Fruit fly (Drosophila melanogaster): ENCODE data around the gene CG10492.
A peak's percentile ranks its signal among the peaks of the same experiment; 100 is the strongest.

Gene CG10492

dm6 chr2L:19017060-19017459 is 36.8 kb upstream of the CG10492 start:
- TF ChIP-seq dmrt93B (GFP tag; optimal IDR thresholded peaks at IDR 0.05) (no peak), Hnf4 (GFP tag; optimal IDR thresholded peaks at IDR 0.05) (no peak), Abd-B (GFP tag; optimal IDR thresholded peaks at IDR 0.05) (no peak), Sp1 (GFP tag; optimal IDR thresholded peaks at IDR 0.05) (no peak), Rel (GFP tag; optimal IDR thresholded peaks at IDR 0.05) (no peak), Rel (tag; optimal IDR thresholded peaks at IDR 0.05) (no peak), fru (GFP tag; optimal IDR thresholded peaks at IDR 0.05) (no peak), br (GFP tag; optimal IDR thresholded peaks at IDR 0.05) (no peak), Mio (GFP tag; optimal IDR thresholded peaks at IDR 0.05) (no peak), usp (GFP tag; optimal IDR thresholded peaks at IDR 0.05) (no peak), brk (GFP tag; optimal IDR thresholded peaks at IDR 0.05) (no peak), lola (GFP tag; optimal IDR thresholded peaks at IDR 0.05) (no peak), sv (GFP tag; optimal IDR thresholded peaks at IDR 0.05) (no peak)

dm6 chr2L:19018266-19018665 is 35.6 kb upstream of the CG10492 start:
- TF ChIP-seq Mio (GFP tag; optimal IDR thresholded peaks at IDR 0.05) = no peak
- TF ChIP-seq Myc (optimal IDR thresholded peaks at IDR 0.05) = no peak
- TF ChIP-seq rgr (GFP tag; optimal IDR thresholded peaks at IDR 0.05) = no peak
- TF ChIP-seq Dif (GFP tag; optimal IDR thresholded peaks at IDR 0.05; ENCODE audit: partially characterized antibody) = no peak
- TF ChIP-seq CG9705 (GFP tag; optimal IDR thresholded peaks at IDR 0.05) = no peak
- no peak for TF ChIP-seq Dfd (GFP tag; optimal IDR thresholded peaks at IDR 0.05)
- TF ChIP-seq jim (GFP tag; optimal IDR thresholded peaks at IDR 0.05) = no peak
- no peak for TF ChIP-seq br (GFP tag; optimal IDR thresholded peaks at IDR 0.05)
- no peak for TF ChIP-seq CrebA (GFP tag; optimal IDR thresholded peaks at IDR 0.05; ENCODE audit: borderline replicate concordance)
- no peak for TF ChIP-seq dmrt93B (GFP tag; optimal IDR thresholded peaks at IDR 0.05)
- no peak for TF ChIP-seq fru (GFP tag; optimal IDR thresholded peaks at IDR 0.05)
- no peak for TF ChIP-seq sv (GFP tag; optimal IDR thresholded peaks at IDR 0.05)
- TF ChIP-seq Sp1 (GFP tag; optimal IDR thresholded peaks at IDR 0.05) = no peak
- TF ChIP-seq Hnf4 (GFP tag; optimal IDR thresholded peaks at IDR 0.05) = no peak
- no peak for TF ChIP-seq ey (GFP tag; optimal IDR thresholded peaks at IDR 0.05)
- TF ChIP-seq N (GFP tag; optimal IDR thresholded peaks at IDR 0.05) = no peak
- TF ChIP-seq tai (GFP tag; optimal IDR thresholded peaks at IDR 0.05) = no peak

dm6 chr2L:19019160-19019592 is 34.7 kb upstream of the CG10492 start:
- TF ChIP-seq dmrt93B (GFP tag; optimal IDR thresholded peaks at IDR 0.05) = no peak
- TF ChIP-seq sv (GFP tag; optimal IDR thresholded peaks at IDR 0.05) = no peak
- no peak for TF ChIP-seq GATAd (GFP tag; optimal IDR thresholded peaks at IDR 0.05)
- no peak for TF ChIP-seq h (GFP tag; optimal IDR thresholded peaks at IDR 0.05)
- TF ChIP-seq dsf (GFP tag; optimal IDR thresholded peaks at IDR 0.05; ENCODE audit: borderline replicate concordance) = no peak
- peak in 1 of 2 experiments; percentile 6 for TF ChIP-seq foxo (GFP tag; optimal IDR thresholded peaks at IDR 0.05)
- no peak for TF ChIP-seq woc (GFP tag; optimal IDR thresholded peaks at IDR 0.05)

DNA sequence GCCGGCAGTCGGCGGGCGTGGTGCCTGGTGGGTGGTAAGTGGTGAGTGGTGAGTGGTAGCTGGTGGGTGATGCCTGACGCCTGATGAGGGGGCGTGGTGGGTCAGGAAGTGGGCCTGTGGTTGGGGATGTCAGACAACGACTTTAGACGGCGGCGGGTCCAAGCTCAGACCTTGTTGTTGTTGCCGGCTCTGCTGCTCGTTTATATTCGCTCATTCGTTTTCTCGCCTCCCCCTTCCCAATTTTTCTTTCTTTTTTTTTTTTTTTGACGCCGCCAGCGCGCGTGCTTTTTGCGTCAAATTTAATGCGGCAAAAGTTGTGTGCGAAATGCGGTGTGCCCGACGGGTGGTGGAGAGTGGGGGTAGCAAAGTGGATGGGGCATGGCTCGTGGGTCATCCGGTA is 34.2 kb upstream of the CG10492 start:
- TF ChIP-seq Mio (GFP tag; optimal IDR thresholded peaks at IDR 0.05) (no peak), sv (GFP tag; optimal IDR thresholded peaks at IDR 0.05) (no peak), CG32264 (GFP tag; optimal IDR thresholded peaks at IDR 0.05) (no peak), foxo (GFP tag; optimal IDR thresholded peaks at IDR 0.05) (no peak), fru (GFP tag; optimal IDR thresholded peaks at IDR 0.05) (no peak), pan (optimal IDR thresholded peaks at IDR 0.05) (no peak), GATAd (GFP tag; optimal IDR thresholded peaks at IDR 0.05) (no peak), Jra (GFP tag; optimal IDR thresholded peaks at IDR 0.05) (no peak), N (GFP tag; optimal IDR thresholded peaks at IDR 0.05) (no peak), OdsH (GFP tag; optimal IDR thresholded peaks at IDR 0.05) (no peak), Dif (GFP tag; optimal IDR thresholded peaks at IDR 0.05; ENCODE audit: partially characterized antibody) (no peak), CG9705 (GFP tag; optimal IDR thresholded peaks at IDR 0.05) (no peak), dsf (GFP tag; optimal IDR thresholded peaks at IDR 0.05; ENCODE audit: borderline replicate concordance) (no peak), lola (GFP tag; optimal IDR thresholded peaks at IDR 0.05) (no peak), Sp1 (GFP tag; optimal IDR thresholded peaks at IDR 0.05) (no peak), h (GFP tag; optimal IDR thresholded peaks at IDR 0.05) (no peak), woc (GFP tag; optimal IDR thresholded peaks at IDR 0.05) (no peak)

Measured in whole organism, wandering third instar larva.